Worm (Caenorhabditis elegans) whole organism, mixed stage, embryonic: ENCODE measurements around the gene mtpn-1.

Source experiments
- blmp-1 ChIP-seq: fragments of 150-350 bp; optimal IDR thresholded peaks from 2 replicates; lab custom pipeline; 2014; ENCODE audit warnings: missing biosample characterization, missing genetic modification characterization
- elt-1 ChIP-seq: sonication (generic microtip); optimal IDR thresholded peaks from 2 replicates; lab custom pipeline; 2017; ENCODE audit warnings: missing genetic modification characterization, mild to moderate bottlenecking, missing compliant biosample characterization, antibody characterized with exemption, moderate library complexity, borderline replicate concordance; ENCODE audit not compliant: insufficient read depth
- nhr-12 ChIP-seq: fragments of 150-350 bp; optimal IDR thresholded peaks from 2 replicates; lab custom pipeline; 2014; ENCODE audit warnings: missing biosample characterization, missing genetic modification characterization
- pha-4 ChIP-seq: fragments of 150-350 bp; optimal IDR thresholded peaks from 2 replicates; lab custom pipeline; 2018; ENCODE audit warnings: missing biosample characterization, missing genetic modification reagents, missing genetic modification characterization
- snpc-4 ChIP-seq: fragments of 150-350 bp; optimal IDR thresholded peaks from 2 replicates; lab custom pipeline; 2014; ENCODE audit warnings: missing biosample characterization, missing genetic modification characterization
- tbx-8 ChIP-seq: fragments of 200-800 bp; sonication (Bioruptor generic); optimal IDR thresholded peaks from 2 replicates; lab custom pipeline; 2018; ENCODE audit warnings: mild to moderate bottlenecking, missing genetic modification characterization, moderate library complexity, missing compliant biosample characterization
- unc-120 ChIP-seq: sonication (generic microtip); optimal IDR thresholded peaks from 2 replicates; lab custom pipeline; 2017; ENCODE audit warnings: missing genetic modification characterization, missing compliant biosample characterization; ENCODE audit not compliant: poor library complexity, severe bottlenecking

- TF ChIP-seq nhr-12 (tag; lab: Kevin White, UChicago) (no peak), pha-4 (tag; lab: Kevin White, UChicago) (no peak), tbx-8 (no peak), elt-1 (tag; lab: Kevin White, UChicago) (no peak), snpc-4 (tag; lab: Kevin White, UChicago) (no peak), blmp-1 (tag; lab: Kevin White, UChicago) (no peak), unc-120 (tag; lab: Kevin White, UChicago) (no peak)
Measured at ce11 chrX:2386922-2387566, 20.2 kb upstream of the mtpn-1 start.
